ENCODE assay signal across 1 worm cellular context in genomic region chrX:13937910-13938309, ce11.
TF ChIP-seq lines count a peak whose summit lies in the region.

No protein-coding gene starts in this region.

TF ChIP-seq in whole organism, L1 larva, 84 proteins besides CTCF, POLR2A, EP300 and RAD21 (continued from another document):
- TF ChIP-seq ama-1 (optimal IDR thresholded peaks at IDR 0.05; lab: Kevin White, UChicago) (no peak), dsc-1 (tag; optimal IDR thresholded peaks at IDR 0.05; lab: Kevin White, UChicago) (no peak), nhr-90 (tag; optimal IDR thresholded peaks at IDR 0.05; lab: Kevin White, UChicago; ENCODE audit: poor library complexity) (peak; percentile 0), nhr-11 (tag; optimal IDR thresholded peaks at IDR 0.05; lab: Kevin White, UChicago) (no peak), ztf-11 (tag; optimal IDR thresholded peaks at IDR 0.05; lab: Kevin White, UChicago) (no peak), aly-2 (tag; optimal IDR thresholded peaks at IDR 0.05; lab: Kevin White, UChicago) (no peak), irx-1 (tag; optimal IDR thresholded peaks at IDR 0.05; lab: Kevin White, UChicago) (no peak), jun-1 (tag; optimal IDR thresholded peaks at IDR 0.05; lab: Kevin White, UChicago) (no peak), ceh-88 (GFP tag; IDR thresholded peaks at IDR 0.05; lab: Robert Waterston, UW) (no peak), nhr-19 (GFP tag; conservative IDR thresholded peaks at IDR 0.05; lab: Robert Waterston, UW) (0 out of 2 replicates have a peak, but pooled peaks have one; percentile 1), lin-35 (GFP tag; optimal IDR thresholded peaks at IDR 0.05; lab: Kevin White, UChicago) (no peak), mep-1 (tag; optimal IDR thresholded peaks at IDR 0.05; lab: Kevin White, UChicago) (no peak), fkh-4 (tag; optimal IDR thresholded peaks at IDR 0.05; lab: Kevin White, UChicago; ENCODE audit: borderline replicate concordance) (no peak), nhr-20 (tag; optimal IDR thresholded peaks at IDR 0.05; lab: Kevin White, UChicago) (peak; percentile 28), fos-1 (tag; optimal IDR thresholded peaks at IDR 0.05; lab: Kevin White, UChicago) (no peak), nhr-47 (tag; optimal IDR thresholded peaks at IDR 0.05; lab: Kevin White, UChicago) (no peak), efl-1 (optimal IDR thresholded peaks at IDR 0.05; lab: Kevin White, UChicago) (no peak), efl-1 (GFP tag; optimal IDR thresholded peaks at IDR 0.05 in 1 of 2; lab: Kevin White, UChicago) (no peak), egl-27 (tag; optimal IDR thresholded peaks at IDR 0.05; lab: Kevin White, UChicago) (no peak), unc-130 (tag; optimal IDR thresholded peaks at IDR 0.05; lab: Kevin White, UChicago) (peak; percentile 38), unc-86 (tag; optimal IDR thresholded peaks at IDR 0.05; lab: Kevin White, UChicago) (no peak), isw-1 (GFP tag; IDR thresholded peaks at IDR 0.05; lab: Robert Waterston, UW) (no peak), elt-3 (tag; optimal IDR thresholded peaks at IDR 0.05; lab: Kevin White, UChicago) (peak; percentile 71 to 98 (median 92)), pqm-1 (tag; optimal IDR thresholded peaks at IDR 0.05; lab: Kevin White, UChicago) (no peak), nhr-77 (tag; optimal IDR thresholded peaks at IDR 0.05; lab: Kevin White, UChicago) (no peak)
